Worm (Caenorhabditis elegans): Measurements from ENCODE around the gene R148.4.

- TF ChIP-seq cog-1 (tag; optimal IDR thresholded peaks at IDR 0.05) (no peak), T22C8.4 (GFP tag; IDR thresholded peaks at IDR 0.05) (no peak), ref-1 (GFP tag; conservative IDR thresholded peaks at IDR 0.05) (no peak), ztf-23 (GFP tag; IDR thresholded peaks at IDR 0.05) (no peak), med-1 (GFP tag; optimal IDR thresholded peaks at IDR 0.05; ENCODE audit: insufficient read depth) (no peak), flt-1 (GFP tag; IDR thresholded peaks at IDR 0.05) (no peak), ztf-29 (GFP tag; IDR thresholded peaks at IDR 0.05) (no peak), tab-1 (GFP tag; IDR thresholded peaks at IDR 0.05) (no peak)
These were observed 33.3 kb upstream of the R148.4 start for ce11 chrIII:3138087-3138486.

All from whole organism, midembryonic.